Fruit fly (Drosophila melanogaster) whole organism, embryonic: ENCODE data around the gene KP78a.
A peak's percentile ranks its signal among the peaks of the same experiment; 100 is the strongest.

ENCODE experiments used
- Atf3 ChIP-seq: fragments of 200-800 bp; sonication (Bioruptor generic); optimal IDR thresholded peaks from 3 replicates; lab custom pipeline; 2016; ENCODE audit warnings: missing biosample characterization, missing genetic modification characterization
- Awh ChIP-seq: fragments of 200-800 bp; sonication (Bioruptor generic); IDR thresholded peaks from 2 replicates; pipeline ENCODE4, ENCODE4 v1.3.6; 2022; ENCODE audit warnings: missing biosample characterization, missing genetic modification characterization
- CG10959 ChIP-seq: fragments of 200-800 bp; sonication (Bioruptor generic); IDR thresholded peaks from 2 replicates; pipeline ENCODE4 v1.3.6; 2022; ENCODE audit warnings: missing biosample characterization, missing genetic modification characterization
- CG12155 ChIP-seq: fragments of 200-800 bp; sonication (Bioruptor generic); optimal IDR thresholded peaks from 3 replicates; lab custom pipeline; 2016; ENCODE audit warnings: missing biosample characterization, missing genetic modification characterization
- CG13296 ChIP-seq: fragments of 200-800 bp; sonication (Bioruptor generic); optimal IDR thresholded peaks from 3 replicates; lab custom pipeline; 2018; ENCODE audit warnings: missing biosample characterization, mild to moderate bottlenecking, missing genetic modification characterization
- CG13894 ChIP-seq: fragments of 200-800 bp; sonication (Bioruptor generic); optimal IDR thresholded peaks from 3 replicates; lab custom pipeline; 2018; ENCODE audit warnings: missing biosample characterization, mild to moderate bottlenecking, missing genetic modification characterization, moderate library complexity
- CG15479 ChIP-seq: fragments of 200-800 bp; sonication (Bioruptor generic); optimal IDR thresholded peaks from 3 replicates; lab custom pipeline; 2019; ENCODE audit warnings: missing biosample characterization, mild to moderate bottlenecking, missing genetic modification characterization, moderate library complexity
- CG17361 ChIP-seq: fragments of 200-800 bp; sonication (Bioruptor generic); IDR thresholded peaks from 3 replicates; pipeline ENCODE4 v1.3.6; 2022; ENCODE audit warnings: missing biosample characterization, missing genetic modification characterization
- CG17568 ChIP-seq: fragments of 200-800 bp; sonication (Bioruptor generic); optimal IDR thresholded peaks from 2 replicates; lab custom pipeline; 2018; ENCODE audit warnings: missing biosample characterization, mild to moderate bottlenecking, missing genetic modification characterization, moderate library complexity
- CG17912 ChIP-seq: fragments of 200-800 bp; sonication (Bioruptor generic); optimal IDR thresholded peaks from 2 replicates; lab custom pipeline; 2018; ENCODE audit warnings: missing biosample characterization, mild to moderate bottlenecking, missing genetic modification characterization
- CG33213 ChIP-seq: fragments of 200-800 bp; sonication (Bioruptor generic); optimal IDR thresholded peaks from 3 replicates; lab custom pipeline; 2016; ENCODE audit warnings: missing biosample characterization, missing genetic modification characterization
- CG3838 ChIP-seq: fragments of 200-800 bp; sonication (Bioruptor generic); optimal IDR thresholded peaks from 3 replicates; lab custom pipeline; 2016; ENCODE audit warnings: missing biosample characterization, missing genetic modification characterization
- CG43689 ChIP-seq: fragments of 200-800 bp; sonication (Bioruptor generic); IDR thresholded peaks from 2 replicates; pipeline ENCODE4 v1.3.6; 2022; ENCODE audit warnings: missing biosample characterization, missing genetic modification characterization
- CG4707 ChIP-seq: fragments of 200-800 bp; sonication (Bioruptor generic); optimal IDR thresholded peaks from 2 replicates; lab custom pipeline; 2018; ENCODE audit warnings: missing biosample characterization, mild to moderate bottlenecking, missing genetic modification characterization, moderate library complexity
- CG7745 ChIP-seq: fragments of 200-800 bp; sonication (Bioruptor generic); optimal IDR thresholded peaks from 2 replicates; lab custom pipeline; 2018; ENCODE audit warnings: missing biosample characterization, mild to moderate bottlenecking, missing genetic modification characterization, moderate library complexity
- D ChIP-seq, 2 experiments: fragments of 200-800 bp in 1 of 2; fragments of >200 bp in 1 of 2; sonication (Bioruptor generic) in 1 of 2; optimal IDR thresholded peaks; 2 replicates in 1 of 2; 3 replicates in 1 of 2; lab custom pipeline; 2017; ENCODE audit warnings: mild to moderate bottlenecking in 1 of 2, missing biosample characterization in 1 of 2, missing genetic modification characterization in 1 of 2, missing genetic modification reagents in 1 of 2
- Dref ChIP-seq: fragments of 200-800 bp; sonication (Bioruptor generic); IDR thresholded peaks from 2 replicates; pipeline ENCODE4 v1.3.6; 2022; ENCODE audit warnings: missing biosample characterization, missing genetic modification characterization
- Fer1 ChIP-seq: fragments of 200-800 bp; sonication (Bioruptor generic); optimal IDR thresholded peaks from 2 replicates; lab custom pipeline; 2017; ENCODE audit warnings: missing biosample characterization, mild to moderate bottlenecking, missing genetic modification characterization
- Fer2 ChIP-seq: fragments of 200-800 bp; sonication (Bioruptor generic); optimal IDR thresholded peaks from 2 replicates; lab custom pipeline; 2018; ENCODE audit warnings: missing biosample characterization, mild to moderate bottlenecking, missing genetic modification characterization, moderate library complexity
- Lpt ChIP-seq: fragments of >200 bp; optimal IDR thresholded peaks from 2 replicates; lab custom pipeline; 2018; ENCODE audit warnings: missing biosample characterization, missing genetic modification characterization
- Max ChIP-seq: fragments of 200-800 bp; sonication (Bioruptor generic); optimal IDR thresholded peaks from 2 replicates; lab custom pipeline; 2016; ENCODE audit warnings: missing biosample characterization, mild to moderate bottlenecking, missing genetic modification characterization
- Neu2 ChIP-seq: fragments of 200-800 bp; sonication (Bioruptor generic); optimal IDR thresholded peaks from 3 replicates; lab custom pipeline; 2016; ENCODE audit warnings: missing biosample characterization, missing genetic modification characterization, borderline replicate concordance
- Nf-YB ChIP-seq: fragments of 200-800 bp; sonication (Bioruptor generic); optimal IDR thresholded peaks from 3 replicates; lab custom pipeline; 2019; ENCODE audit warnings: missing biosample characterization, mild to moderate bottlenecking, missing genetic modification characterization, moderate library complexity
- Oaz ChIP-seq: fragments of 200-800 bp; sonication (Bioruptor generic); IDR thresholded peaks from 2 replicates; pipeline ENCODE4 v1.3.6; 2022; ENCODE audit warnings: missing biosample characterization, missing genetic modification characterization
- Sox102F ChIP-seq: fragments of 200-800 bp; sonication (Bioruptor generic); optimal IDR thresholded peaks from 2 replicates; lab custom pipeline; 2018; ENCODE audit warnings: missing biosample characterization, mild to moderate bottlenecking, missing genetic modification characterization, moderate library complexity
- Trl ChIP-seq, 3 experiments: fragments of >200 bp in 2 of 3; fragments of 200-800 bp in 1 of 3; sonication (Bioruptor generic) in 1 of 3; optimal IDR thresholded peaks; 2 replicates in 1 of 3; 3 replicates in 2 of 3; lab custom pipeline; 2016 to 2017; ENCODE audit warnings: missing biosample characterization in 1 of 3, missing genetic modification characterization in 1 of 3
- ac ChIP-seq: fragments of 200-800 bp; sonication (Bioruptor generic); optimal IDR thresholded peaks from 3 replicates; lab custom pipeline; 2017; ENCODE audit warnings: missing biosample characterization, mild to moderate bottlenecking, missing genetic modification characterization
- ap ChIP-seq: fragments of 200-800 bp; sonication (Bioruptor generic); IDR thresholded peaks from 2 replicates; pipeline ENCODE4 v1.3.6; 2022; ENCODE audit warnings: missing biosample characterization, missing genetic modification characterization
- bigmax ChIP-seq: fragments of 200-800 bp; sonication (Bioruptor generic); optimal IDR thresholded peaks from 2 replicates; lab custom pipeline; 2018; ENCODE audit warnings: missing biosample characterization, mild to moderate bottlenecking, missing genetic modification characterization
- btn ChIP-seq: fragments of 200-800 bp; sonication (Bioruptor generic); optimal IDR thresholded peaks from 2 replicates; lab custom pipeline; 2016; ENCODE audit warnings: missing biosample characterization, missing genetic modification characterization
- cas ChIP-seq: fragments of 200-800 bp; sonication (Bioruptor generic); IDR thresholded peaks from 2 replicates; pipeline ENCODE4 v1.3.6; 2022; ENCODE audit warnings: missing biosample characterization, missing genetic modification characterization
- ci ChIP-seq: fragments of 200-800 bp; sonication (Bioruptor generic); IDR thresholded peaks from 3 replicates; pipeline ENCODE4 v1.3.6; 2022; ENCODE audit warnings: missing biosample characterization, missing genetic modification characterization
- crol ChIP-seq: fragments of 200-800 bp; sonication (Bioruptor generic); IDR thresholded peaks from 2 replicates; pipeline ENCODE4 v1.3.6; 2022; ENCODE audit warnings: missing biosample characterization, missing genetic modification characterization
- crp ChIP-seq, 2 experiments: fragments of 200-800 bp; sonication (Bioruptor generic); optimal IDR thresholded peaks; 2 replicates in 1 of 2; 3 replicates in 1 of 2; lab custom pipeline; 2017; ENCODE audit warnings: missing biosample characterization in 2 of 2, missing genetic modification characterization in 2 of 2, mild to moderate bottlenecking in 1 of 2, moderate library complexity in 1 of 2
- grn ChIP-seq: fragments of 200-800 bp; sonication (Bioruptor generic); optimal IDR thresholded peaks from 3 replicates; lab custom pipeline; 2017; ENCODE audit warnings: missing biosample characterization, missing genetic modification characterization
- hth ChIP-seq: fragments of >200 bp; optimal IDR thresholded peaks from 2 replicates; lab custom pipeline; 2017; ENCODE audit warnings: inconsistent platforms
- knrl ChIP-seq: fragments of 200-800 bp; sonication (Bioruptor generic); IDR thresholded peaks from 3 replicates; pipeline ENCODE4 v1.3.6; 2022; ENCODE audit warnings: missing biosample characterization, missing genetic modification characterization; ENCODE audit not compliant: partially characterized antibody
- nerfin-1 ChIP-seq: fragments of 200-800 bp; sonication (Bioruptor generic); optimal IDR thresholded peaks from 3 replicates; lab custom pipeline; 2019; ENCODE audit warnings: missing biosample characterization, mild to moderate bottlenecking, missing genetic modification characterization, moderate library complexity
- otp ChIP-seq: fragments of 200-800 bp; sonication (Bioruptor generic); IDR thresholded peaks from 3 replicates; pipeline ENCODE4, ENCODE4 v1.3.6; 2022; ENCODE audit warnings: missing biosample characterization, missing genetic modification characterization
- pan ChIP-seq, 4 experiments: fragments of >200 bp in 3 of 4; fragments of 200-800 bp in 1 of 4; sonication (Bioruptor generic) in 1 of 4; optimal IDR thresholded peaks in 3 of 4; IDR thresholded peaks in 1 of 4; 2 replicates each; pipeline versions ENCODE4 v1.3.6 to Lab custom; 2017 to 2022; ENCODE audit warnings: missing biosample characterization in 2 of 4, missing genetic modification characterization in 2 of 4, mixed read lengths in 1 of 4
- pfk ChIP-seq: fragments of 200-800 bp; sonication (Bioruptor generic); optimal IDR thresholded peaks from 2 replicates; lab custom pipeline; 2018; ENCODE audit warnings: missing biosample characterization, mild to moderate bottlenecking, missing genetic modification characterization, moderate library complexity
- pros ChIP-seq: fragments of 200-800 bp; sonication (Bioruptor generic); optimal IDR thresholded peaks from 3 replicates; lab custom pipeline; 2019; ENCODE audit warnings: missing biosample characterization, mild to moderate bottlenecking, missing genetic modification characterization, moderate library complexity
- sens-2 ChIP-seq: fragments of 200-800 bp; sonication (Bioruptor generic); IDR thresholded peaks from 2 replicates; pipeline ENCODE4 v1.3.6; 2022; ENCODE audit warnings: missing biosample characterization, missing genetic modification characterization
- seq ChIP-seq: fragments of 200-800 bp; sonication (Bioruptor generic); IDR thresholded peaks from 2 replicates; pipeline ENCODE4 v1.3.6; 2022; ENCODE audit warnings: missing biosample characterization, missing genetic modification characterization
- sob ChIP-seq: fragments of 200-800 bp; sonication (Bioruptor generic); IDR thresholded peaks from 2 replicates; pipeline ENCODE4 v1.3.6; 2022; ENCODE audit warnings: missing biosample characterization, missing genetic modification characterization
- sqz ChIP-seq: fragments of 200-800 bp; sonication (Bioruptor generic); optimal IDR thresholded peaks from 3 replicates; lab custom pipeline; 2018; ENCODE audit warnings: missing biosample characterization, mild to moderate bottlenecking, missing genetic modification characterization
- sr ChIP-seq: fragments of 200-800 bp; sonication (Bioruptor generic); IDR thresholded peaks from 3 replicates; pipeline ENCODE4 v1.3.6; 2022; ENCODE audit warnings: missing biosample characterization, missing genetic modification characterization
- tll ChIP-seq, 2 experiments: fragments of 200-800 bp in 1 of 2; fragments of >200 bp in 1 of 2; sonication (Bioruptor generic) in 1 of 2; optimal IDR thresholded peaks; 2 replicates each; lab custom pipeline; 2017 to 2019; ENCODE audit warnings: missing biosample characterization in 2 of 2, missing genetic modification characterization in 2 of 2, mild to moderate bottlenecking in 1 of 2, moderate library complexity in 1 of 2
- twi ChIP-seq: fragments of 200-800 bp; optimal IDR thresholded peaks from 2 replicates; lab custom pipeline; 2019; ENCODE audit warnings: missing biosample characterization, mild to moderate bottlenecking, missing genetic modification characterization, moderate library complexity

Gene KP78a

DNA sequence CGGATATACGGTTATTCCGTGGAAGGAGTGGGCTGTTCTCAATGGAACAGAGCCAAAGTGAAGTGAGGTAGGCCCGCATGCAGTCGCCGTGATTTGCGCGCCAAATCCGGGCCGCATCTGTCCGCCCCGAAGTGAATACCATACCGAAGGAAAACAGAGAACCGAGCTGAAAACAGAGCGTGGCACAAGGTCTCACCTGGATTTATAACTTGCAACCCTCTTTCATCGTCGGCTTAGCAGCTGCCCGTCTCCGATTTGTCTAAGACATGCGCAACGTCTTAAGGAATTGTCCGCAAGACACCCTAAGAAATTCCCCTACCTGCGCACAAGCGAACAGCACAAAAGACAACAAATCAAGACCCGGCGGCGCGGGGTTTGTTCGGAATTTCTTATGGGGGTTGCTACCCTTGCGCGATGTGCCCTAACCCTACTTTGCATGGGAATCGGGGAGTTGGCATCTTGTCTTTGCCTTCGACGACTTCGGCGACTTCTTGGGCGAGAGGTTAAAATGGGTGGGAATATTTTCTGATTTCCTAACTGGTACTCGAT lies 25.7 kb upstream of the KP78a start:
- TF ChIP-seq D (optimal IDR thresholded peaks at IDR 0.05; lab: Kevin White, UChicago) (peak; percentile 17), D (GFP tag; optimal IDR thresholded peaks at IDR 0.05; lab: Kevin White, UChicago) (no peak), sqz (GFP tag; lab: Kevin White, UChicago) (peak; percentile 43), CG4707 (GFP tag; lab: Kevin White, UChicago) (no peak), seq (GFP tag; lab: Robert Waterston, UW) (peak; percentile 35; the same call in 1 of the 2 replicates), Fer2 (tag; lab: Kevin White, UChicago) (no peak), CG43689 (GFP tag; lab: Robert Waterston, UW) (no peak), Fer1 (GFP tag; lab: Kevin White, UChicago) (no peak), pros (GFP tag; lab: Kevin White, UChicago) (peak; percentile 100), otp (no peak), grn (no peak), CG13894 (tag; lab: Kevin White, UChicago) (no peak), CG7745 (tag; lab: Kevin White, UChicago) (no peak), sob (no peak), pan (optimal IDR thresholded peaks at IDR 0.05; lab: Kevin White, UChicago) (no peak), pan (GFP tag; optimal IDR thresholded peaks at IDR 0.05 in 1 of 2, IDR thresholded peaks at IDR 0.05 in 1 of 2) (no peak), CG33213 (GFP tag; lab: Kevin White, UChicago) (no peak), CG17912 (GFP tag; lab: Kevin White, UChicago) (no peak), knrl (GFP tag; lab: Robert Waterston, UW) (no peak), Max (GFP tag; lab: Kevin White, UChicago) (no peak), bigmax (peak; percentile 41), hth (no peak), ap (GFP tag; lab: Robert Waterston, UW) (no peak), nerfin-1 (tag; lab: Kevin White, UChicago) (peak; percentile 11), tll (GFP tag; optimal IDR thresholded peaks at IDR 0.05; lab: Kevin White, UChicago) (peak in 1 of 2 experiments; percentile 76), Nf-YB (peak; percentile 82), CG3838 (GFP tag; lab: Kevin White, UChicago) (no peak), twi (peak; percentile 65), CG15479 (peak; percentile 74), crol (GFP tag; lab: Robert Waterston, UW) (0 out of 2 replicates have a peak, but pooled peaks have one; percentile 10), crp (GFP tag; optimal IDR thresholded peaks at IDR 0.05; lab: Kevin White, UChicago) (no peak), Dref (GFP tag; lab: Robert Waterston, UW) (no peak), btn (GFP tag; lab: Kevin White, UChicago) (no peak), ac (peak; percentile 66), sr (no peak), Oaz (GFP tag; lab: Robert Waterston, UW) (no peak), CG17361 (GFP tag; lab: Robert Waterston, UW) (no peak), CG13296 (GFP tag; lab: Kevin White, UChicago) (no peak), sens-2 (no peak), ci (GFP tag; lab: Robert Waterston, UW) (0 out of 3 replicates have a peak, but pooled peaks have one; percentile 33), CG10959 (no peak), Trl (optimal IDR thresholded peaks at IDR 0.05; lab: Kevin White, UChicago) (no peak), Trl (GFP tag; optimal IDR thresholded peaks at IDR 0.05; lab: Kevin White, UChicago) (no peak), Sox102F (GFP tag; lab: Kevin White, UChicago) (no peak), cas (GFP tag; lab: Robert Waterston, UW) (no peak), Lpt (GFP tag; lab: Kevin White, UChicago) (no peak), Atf3 (GFP tag; lab: Kevin White, UChicago) (no peak), CG12155 (GFP tag; lab: Kevin White, UChicago) (no peak), pfk (GFP tag; lab: Kevin White, UChicago) (no peak), Neu2 (no peak), CG17568 (no peak), Awh (GFP tag; lab: Robert Waterston, UW) (no peak)
